Worm (Caenorhabditis elegans) whole organism, early embryonic: Measurements from ENCODE around the gene srn-1.

Experiments used
- F13C5.2 ChIP-seq: sonication (generic microtip); optimal IDR thresholded peaks from 2 replicates; lab custom pipeline; 2017; ENCODE audit warnings: mild to moderate bottlenecking, missing genetic modification characterization, inconsistent platforms, missing compliant biosample characterization
- ama-1 ChIP-seq: fragments of 150-350 bp; optimal IDR thresholded peaks from 2 replicates; lab custom pipeline; 2014
- ceh-13 ChIP-seq: fragments of 200-800 bp; sonication (Bioruptor generic); optimal IDR thresholded peaks from 2 replicates; lab custom pipeline; 2018; ENCODE audit warnings: mild to moderate bottlenecking, missing genetic modification characterization, missing compliant biosample characterization
- ceh-36 ChIP-seq: sonication (generic microtip); optimal IDR thresholded peaks from 2 replicates; lab custom pipeline; 2016; ENCODE audit warnings: missing genetic modification characterization, inconsistent platforms, missing compliant biosample characterization
- ets-7 ChIP-seq: sonication (generic microtip); optimal IDR thresholded peaks from 2 replicates; lab custom pipeline; 2016; ENCODE audit warnings: missing genotype, missing genetic modification characterization, missing compliant biosample characterization
- hnd-1 ChIP-seq: sonication (generic microtip); optimal IDR thresholded peaks from 2 replicates; lab custom pipeline; 2016; ENCODE audit warnings: missing genetic modification characterization, missing compliant biosample characterization

DNA sequence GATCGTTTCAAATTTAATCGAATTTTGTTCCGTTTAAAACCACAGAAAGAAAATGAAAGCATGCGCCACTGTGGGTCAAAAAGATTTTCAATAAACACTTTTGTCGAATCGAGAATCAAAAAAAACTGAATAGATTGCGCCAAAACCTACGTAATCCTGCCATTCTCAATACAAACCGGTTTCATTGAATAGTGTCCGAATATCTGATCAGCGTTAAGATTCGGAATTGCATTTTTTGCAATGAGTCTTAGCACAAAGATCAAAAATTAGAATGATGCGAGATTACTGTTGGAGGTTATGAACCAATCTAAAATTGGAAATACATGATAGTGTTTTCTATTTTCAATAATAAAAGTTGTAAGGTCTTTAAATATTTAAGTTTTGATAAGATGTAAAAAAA is 31.7 kb upstream of the srn-1 start:
- TF ChIP-seq ama-1 (lab: Kevin White, UChicago) (no peak), hnd-1 (no peak), F13C5.2 (no peak), ceh-36 (no peak), ets-7 (no peak), ceh-13 (GFP tag; lab: Kevin White, UChicago) (no peak)
